Worm (Caenorhabditis elegans) whole organism, early embryonic: Measurements from ENCODE around the gene rips-1.

Source experiments
- ama-1 ChIP-seq: fragments of 150-350 bp; optimal IDR thresholded peaks from 2 replicates; lab custom pipeline; 2014
- ceh-13 ChIP-seq: fragments of 200-800 bp; sonication (Bioruptor generic); optimal IDR thresholded peaks from 2 replicates; lab custom pipeline; 2018; ENCODE audit warnings: mild to moderate bottlenecking, missing genetic modification characterization, missing compliant biosample characterization
- flt-1 ChIP-seq: fragments of 200-800 bp; sonication (Bioruptor generic); IDR thresholded peaks from 2 replicates; pipeline ENCODE4 v1.3.6; 2022; ENCODE audit warnings: missing genetic modification characterization, missing compliant biosample characterization
- pes-1 ChIP-seq: fragments of 200-800 bp; sonication (Bioruptor generic); IDR thresholded peaks from 2 replicates; pipeline ENCODE4 v1.3.6; 2022; ENCODE audit warnings: missing genetic modification reagents, missing genetic modification characterization, missing compliant biosample characterization
- tbx-37 ChIP-seq: fragments of 200-800 bp; sonication (Bioruptor generic); conservative IDR thresholded peaks from 2 replicates; pipeline ENCODE4 v1.3.6; 2022; ENCODE audit warnings: missing genetic modification reagents, missing genetic modification characterization, missing compliant biosample characterization

- no peak for TF ChIP-seq pes-1 (GFP tag; lab: Robert Waterston, UW)
- no peak for TF ChIP-seq ceh-13 (GFP tag; lab: Kevin White, UChicago)
- no peak for TF ChIP-seq ama-1 (lab: Kevin White, UChicago)
- TF ChIP-seq flt-1 = no peak
- TF ChIP-seq tbx-37 (GFP tag; lab: Robert Waterston, UW) = no peak
Measured at ce11 chrV:3814938-3815337, 43.1 kb downstream of the rips-1 start, which contains the start of gene H10D18.1.
